Worm (Caenorhabditis elegans) whole organism, early embryonic: ENCODE measurements around the gene sra-1.

Experiments
- F13C5.2 ChIP-seq: sonication (generic microtip); optimal IDR thresholded peaks from 2 replicates; lab custom pipeline; 2017; ENCODE audit warnings: mild to moderate bottlenecking, missing genetic modification characterization, inconsistent platforms, missing compliant biosample characterization
- aly-1 ChIP-seq: sonication (generic microtip); optimal IDR thresholded peaks from 2 replicates; lab custom pipeline; 2016; ENCODE audit warnings: missing genetic modification characterization, missing compliant biosample characterization
- ceh-36 ChIP-seq: sonication (generic microtip); optimal IDR thresholded peaks from 2 replicates; lab custom pipeline; 2016; ENCODE audit warnings: missing genetic modification characterization, inconsistent platforms, missing compliant biosample characterization
- flt-1 ChIP-seq: fragments of 200-800 bp; sonication (Bioruptor generic); IDR thresholded peaks from 2 replicates; pipeline ENCODE4 v1.3.6; 2022; ENCODE audit warnings: missing genetic modification characterization, missing compliant biosample characterization
- hnd-1 ChIP-seq: sonication (generic microtip); optimal IDR thresholded peaks from 2 replicates; lab custom pipeline; 2016; ENCODE audit warnings: missing genetic modification characterization, missing compliant biosample characterization
- tbx-11 ChIP-seq: fragments of 200-800 bp; sonication (Bioruptor generic); IDR thresholded peaks from 2 replicates; pipeline ENCODE4 v1.3.6; 2022; ENCODE audit warnings: missing genetic modification characterization, missing compliant biosample characterization
- tra-4 ChIP-seq: sonication (generic microtip); optimal IDR thresholded peaks from 2 replicates; lab custom pipeline; 2017; ENCODE audit warnings: missing genetic modification characterization, missing compliant biosample characterization

ce11 chrII:9516836-9517235 lies 4.6 kb downstream of the sra-1 start, which contains the start of gene gcy-1:
- no peak for TF ChIP-seq tbx-11 (GFP tag; lab: Robert Waterston, UW)
- TF ChIP-seq flt-1: no peak
- TF ChIP-seq aly-1 (tag; lab: Kevin White, UChicago): no peak
- TF ChIP-seq F13C5.2 (tag; lab: Kevin White, UChicago): no peak
- no peak for TF ChIP-seq ceh-36 (tag; lab: Kevin White, UChicago)
- no peak for TF ChIP-seq tra-4 (tag; lab: Kevin White, UChicago)
- TF ChIP-seq hnd-1 (tag; lab: Kevin White, UChicago): no peak
